Worm (Caenorhabditis elegans) whole organism, mixed stage, embryonic: Measurements from ENCODE around the gene mog-2.

Experiments
- ceh-83 ChIP-seq: fragments of 200-800 bp; sonication (Bioruptor generic); optimal IDR thresholded peaks from 2 replicates; lab custom pipeline; 2018; ENCODE audit warnings: mild to moderate bottlenecking, missing genetic modification characterization, missing compliant biosample characterization
- elt-1 ChIP-seq: sonication (generic microtip); optimal IDR thresholded peaks from 2 replicates; lab custom pipeline; 2017; ENCODE audit warnings: missing genetic modification characterization, mild to moderate bottlenecking, missing compliant biosample characterization, antibody characterized with exemption, moderate library complexity, borderline replicate concordance; ENCODE audit not compliant: insufficient read depth
- flh-1 ChIP-seq: fragments of 200-800 bp; sonication (Bioruptor generic); optimal IDR thresholded peaks from 2 replicates; lab custom pipeline; 2018; ENCODE audit warnings: mild to moderate bottlenecking, missing genetic modification characterization, moderate library complexity, missing compliant biosample characterization
- nhr-12 ChIP-seq: fragments of 150-350 bp; optimal IDR thresholded peaks from 2 replicates; lab custom pipeline; 2014; ENCODE audit warnings: missing biosample characterization, missing genetic modification characterization
- nhr-237 ChIP-seq: fragments of 150-350 bp; optimal IDR thresholded peaks from 2 replicates; lab custom pipeline; 2014; ENCODE audit warnings: missing biosample characterization, missing genetic modification characterization
- nhr-28 ChIP-seq: fragments of 150-350 bp; optimal IDR thresholded peaks from 2 replicates; lab custom pipeline; 2014; ENCODE audit warnings: missing biosample characterization, missing genetic modification characterization
- nhr-76 ChIP-seq: sonication (generic microtip); optimal IDR thresholded peaks from 2 replicates; lab custom pipeline; 2017; ENCODE audit warnings: missing biosample characterization, missing genetic modification characterization
- sem-2 ChIP-seq: fragments of 200-800 bp; sonication (Bioruptor generic); optimal IDR thresholded peaks from 2 replicates; lab custom pipeline; 2018; ENCODE audit warnings: mild to moderate bottlenecking, missing genetic modification characterization, missing compliant biosample characterization
- snpc-4 ChIP-seq: fragments of 150-350 bp; optimal IDR thresholded peaks from 2 replicates; lab custom pipeline; 2014; ENCODE audit warnings: missing biosample characterization, missing genetic modification characterization
- unc-62 ChIP-seq: fragments of 150-350 bp; optimal IDR thresholded peaks from 2 replicates; lab custom pipeline; 2014; ENCODE audit warnings: missing biosample characterization, missing genetic modification reagents, missing genetic modification characterization

- TF ChIP-seq nhr-76 (tag; lab: Kevin White, UChicago) (no peak), snpc-4 (tag; lab: Kevin White, UChicago) (no peak), nhr-28 (no peak), sem-2 (GFP tag; lab: Kevin White, UChicago) (no peak), elt-1 (no peak), nhr-237 (tag; lab: Kevin White, UChicago) (no peak), nhr-12 (tag; lab: Kevin White, UChicago) (no peak), flh-1 (GFP tag; lab: Kevin White, UChicago) (no peak), unc-62 (no peak), ceh-83 (GFP tag; lab: Kevin White, UChicago) (no peak)
Measured at ce11 chrII:4284305-4285193, 39.6 kb upstream of the mog-2 start.
